Fruit fly (Drosophila melanogaster) whole organism: ENCODE measurements around the gene CG34117.

Experiments used
- EcR ChIP-seq, 2 experiments: fragments of >200 bp; optimal IDR thresholded peaks; 2 replicates each; lab custom pipeline; 2017; ENCODE audit warnings: missing biosample characterization in 2 of 2, missing genetic modification characterization in 2 of 2, missing genetic modification reagents in 2 of 2
- pan ChIP-seq: fragments of >200 bp; optimal IDR thresholded peaks from 2 replicates; lab custom pipeline; 2017
- psq ChIP-seq: fragments of >200 bp; optimal IDR thresholded peaks from 2 replicates; lab custom pipeline; 2017

DNA sequence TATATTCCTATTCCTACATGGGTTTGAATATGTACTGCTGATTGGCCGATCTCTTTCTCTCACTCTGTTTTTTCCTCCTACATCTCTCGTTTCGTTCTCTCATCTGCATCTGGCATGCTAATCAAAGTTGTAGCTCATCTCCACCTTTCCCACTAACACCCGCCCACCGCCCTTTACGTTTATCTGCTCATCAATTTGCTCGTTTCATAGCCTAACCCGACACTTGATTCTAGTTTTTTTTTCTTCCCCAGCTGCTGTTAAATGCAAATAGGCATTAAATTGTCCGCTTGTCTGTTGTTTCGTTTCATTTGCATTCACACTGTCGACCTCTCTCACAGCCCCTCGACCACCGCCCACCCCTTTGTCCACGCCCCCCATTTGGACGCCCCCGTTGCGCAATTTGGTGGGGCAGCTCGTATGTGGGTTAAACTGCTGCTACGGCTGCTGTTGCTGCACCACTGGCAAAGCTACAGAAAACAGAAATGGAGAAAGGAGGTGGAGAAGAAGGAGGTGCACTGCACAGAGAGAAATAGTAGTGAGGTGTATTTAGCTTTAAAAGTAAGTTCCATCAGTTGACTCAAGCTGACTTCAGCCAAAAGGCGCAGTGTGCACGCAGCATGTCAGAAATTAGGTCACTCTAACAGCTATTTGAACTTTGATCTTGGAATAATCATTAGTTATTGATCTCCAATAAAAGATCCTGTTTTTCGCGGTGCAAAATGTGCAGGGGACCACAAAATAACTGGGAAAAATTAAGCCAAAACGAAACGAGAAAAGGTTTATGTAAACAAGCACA is 20.8 kb upstream of the CG34117 start:
- no peak for TF ChIP-seq EcR (GFP tag; optimal IDR thresholded peaks at IDR 0.05; lab: Kevin White, UChicago)
- TF ChIP-seq pan (lab: Kevin White, UChicago): no peak
- no peak for TF ChIP-seq psq (lab: Kevin White, UChicago)
